Worm (Caenorhabditis elegans): Measurements from ENCODE around the gene F29G6.1.

F29G6.1 gene

DNA sequence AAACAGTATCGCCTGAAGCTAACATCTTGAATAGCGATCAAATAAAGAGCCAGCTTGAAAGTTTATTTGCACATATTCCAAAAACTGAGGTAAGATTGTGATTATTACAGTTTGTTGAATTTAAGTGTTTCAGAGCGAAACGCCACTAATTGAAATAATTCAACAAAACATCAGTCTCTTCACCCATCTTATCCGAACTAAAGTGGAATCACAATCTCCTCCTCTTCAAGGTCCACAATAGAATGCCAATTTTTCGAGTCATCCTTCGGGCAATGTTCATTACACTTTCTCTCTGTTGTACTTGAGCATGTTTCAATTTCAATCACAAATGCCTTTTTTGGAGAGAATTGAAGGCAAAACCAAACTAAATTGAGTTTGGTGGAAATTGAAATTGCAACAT is 18.0 kb upstream of the F29G6.1 start:
- TF ChIP-seq unc-30 (tag; optimal IDR thresholded peaks at IDR 0.05) (no peak), nhr-11 (tag; optimal IDR thresholded peaks at IDR 0.05) (no peak), ets-5 (GFP tag; IDR thresholded peaks at IDR 0.05) (no peak), tbx-2 (tag; optimal IDR thresholded peaks at IDR 0.05) (peak; percentile 8), mdl-1 (tag; optimal IDR thresholded peaks at IDR 0.05) (no peak), ztf-11 (tag; optimal IDR thresholded peaks at IDR 0.05) (no peak)

DNA sequence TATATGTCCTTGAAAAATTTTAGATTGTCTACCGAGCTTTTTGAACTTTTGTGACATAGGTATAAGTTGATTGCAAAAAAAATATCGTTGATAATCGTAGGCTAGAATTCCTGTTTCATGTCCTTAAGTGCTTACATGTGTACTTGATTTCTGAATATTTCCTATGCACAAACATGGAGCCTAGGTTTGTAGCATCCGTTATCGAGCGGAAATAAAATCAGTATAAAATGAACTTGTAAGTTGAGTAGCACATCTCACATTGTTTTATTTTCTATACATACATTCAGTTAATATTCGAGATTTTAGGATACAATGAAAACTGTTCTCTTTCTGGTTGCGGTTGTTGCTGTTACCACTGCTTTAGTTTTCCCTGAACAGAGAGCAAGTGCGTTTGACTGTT is 14.6 kb upstream of the F29G6.1 start, which contains the start of gene spp-9:
spp-9 (plus strand) TSS at position 301 of the 400 bp plus-strand sequence.
- TF ChIP-seq sox-4 (tag; optimal IDR thresholded peaks at IDR 0.05) (no peak), egl-13 (tag; optimal IDR thresholded peaks at IDR 0.05) (no peak), ztf-4 (tag; optimal IDR thresholded peaks at IDR 0.05) (no peak), unc-30 (tag; optimal IDR thresholded peaks at IDR 0.05) (no peak), fkh-8 (tag; optimal IDR thresholded peaks at IDR 0.05) (no peak)

DNA sequence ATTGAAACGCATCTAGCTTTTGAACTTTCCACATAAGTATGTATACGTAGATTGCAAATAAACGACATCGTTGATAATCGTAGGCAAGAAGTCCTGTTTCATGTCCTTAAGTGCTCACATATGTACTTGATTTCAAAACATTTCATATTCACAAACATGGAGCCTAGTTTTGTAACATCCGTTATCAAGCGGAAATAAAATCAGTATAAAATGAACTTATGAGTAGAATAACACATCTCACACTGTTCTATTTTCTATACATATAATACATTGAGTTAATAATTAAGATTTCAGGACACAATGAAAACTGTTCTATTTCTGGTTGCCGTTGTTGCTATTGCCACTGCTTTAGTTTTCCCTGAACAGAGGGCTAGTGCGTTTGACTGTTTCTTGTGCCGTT is 12.2 kb upstream of the F29G6.1 start, which contains the start of gene spp-21:
spp-21 (plus strand) TSS at position 301 of the 400 bp plus-strand sequence.
- no peak for TF ChIP-seq xbp-1 (tag; optimal IDR thresholded peaks at IDR 0.05)
- no peak for TF ChIP-seq C34B4.2 (tag; optimal IDR thresholded peaks at IDR 0.05)
- no peak for TF ChIP-seq lin-39 (tag; optimal IDR thresholded peaks at IDR 0.05)
- no peak for TF ChIP-seq tlp-1 (tag; optimal IDR thresholded peaks at IDR 0.05)
- TF ChIP-seq fkh-8 (tag; optimal IDR thresholded peaks at IDR 0.05), result no peak
- no peak for TF ChIP-seq unc-86 (tag; optimal IDR thresholded peaks at IDR 0.05)
- no peak for TF ChIP-seq dpl-1 (GFP tag; optimal IDR thresholded peaks at IDR 0.05)
- no peak for TF ChIP-seq sox-4 (tag; optimal IDR thresholded peaks at IDR 0.05)
- no peak for TF ChIP-seq grh-1 (GFP tag; IDR thresholded peaks at IDR 0.05)
- TF ChIP-seq nhr-76 (tag; optimal IDR thresholded peaks at IDR 0.05), result no peak

DNA sequence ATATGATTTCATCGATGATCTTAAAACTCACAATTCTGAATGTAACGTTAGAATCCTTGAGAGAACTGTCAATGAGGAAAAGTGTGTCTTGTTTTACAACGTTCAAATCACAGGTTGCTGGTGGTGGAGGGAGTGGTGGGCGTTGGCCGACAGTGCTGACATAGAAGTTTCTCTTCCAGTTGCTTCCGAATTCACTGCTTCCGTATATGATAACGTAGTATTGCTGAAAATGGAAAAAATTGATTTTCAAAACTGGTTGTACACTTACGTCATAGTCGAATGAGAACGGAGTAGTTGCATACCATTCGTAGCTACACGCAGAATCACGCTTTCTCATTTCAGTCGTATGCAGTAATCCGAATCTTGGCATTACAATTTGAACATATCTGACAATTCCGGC is 10.2 kb upstream of the F29G6.1 start:
- TF ChIP-seq nhr-28 (tag; optimal IDR thresholded peaks at IDR 0.05), result no peak
- no peak for TF ChIP-seq hpl-2 (GFP tag; optimal IDR thresholded peaks at IDR 0.05)
- TF ChIP-seq xbp-1 (tag; optimal IDR thresholded peaks at IDR 0.05), result no peak
- no peak for TF ChIP-seq sox-4 (tag; optimal IDR thresholded peaks at IDR 0.05)
- no peak for TF ChIP-seq unc-130 (tag; optimal IDR thresholded peaks at IDR 0.05)
- no peak for TF ChIP-seq elt-2 (tag; optimal IDR thresholded peaks at IDR 0.05)
- no peak for TF ChIP-seq ces-1 (GFP tag; optimal IDR thresholded peaks at IDR 0.05)
- no peak for TF ChIP-seq mab-9 (GFP tag; IDR thresholded peaks at IDR 0.05)
- TF ChIP-seq unc-86 (tag; optimal IDR thresholded peaks at IDR 0.05), result no peak
- TF ChIP-seq skn-1 (tag; optimal IDR thresholded peaks at IDR 0.05), result no peak
- TF ChIP-seq dpl-1 (GFP tag; optimal IDR thresholded peaks at IDR 0.05), result no peak
- TF ChIP-seq C04F5.9 (tag; optimal IDR thresholded peaks at IDR 0.05), result no peak
- no peak for TF ChIP-seq ama-1 (optimal IDR thresholded peaks at IDR 0.05)
- no peak for TF ChIP-seq snpc-4 (tag; optimal IDR thresholded peaks at IDR 0.05)
- TF ChIP-seq dsc-1 (tag; optimal IDR thresholded peaks at IDR 0.05), result no peak

DNA sequence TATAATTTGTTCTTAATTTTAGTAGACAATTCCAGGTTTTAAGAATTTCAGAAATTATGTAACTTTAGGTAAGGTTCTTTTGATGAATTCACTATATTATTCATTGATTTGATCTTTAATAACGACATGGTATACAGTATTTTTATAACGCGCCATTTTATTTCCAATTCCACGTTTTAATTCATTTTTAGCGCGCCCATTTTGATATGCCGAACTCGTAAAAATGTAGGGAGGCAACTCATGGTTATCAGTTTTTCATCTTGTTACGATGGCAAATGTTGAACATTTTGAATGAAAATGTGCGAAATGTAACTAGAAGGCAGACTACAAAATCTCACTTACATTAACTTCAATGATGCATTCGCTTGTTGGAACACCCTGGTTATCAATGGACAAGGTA is 3.2 kb upstream of the F29G6.1 start:
- TF ChIP-seq rnt-1 (tag; optimal IDR thresholded peaks at IDR 0.05) (no peak), elt-2 (tag; optimal IDR thresholded peaks at IDR 0.05) (peak; percentile 23)

DNA sequence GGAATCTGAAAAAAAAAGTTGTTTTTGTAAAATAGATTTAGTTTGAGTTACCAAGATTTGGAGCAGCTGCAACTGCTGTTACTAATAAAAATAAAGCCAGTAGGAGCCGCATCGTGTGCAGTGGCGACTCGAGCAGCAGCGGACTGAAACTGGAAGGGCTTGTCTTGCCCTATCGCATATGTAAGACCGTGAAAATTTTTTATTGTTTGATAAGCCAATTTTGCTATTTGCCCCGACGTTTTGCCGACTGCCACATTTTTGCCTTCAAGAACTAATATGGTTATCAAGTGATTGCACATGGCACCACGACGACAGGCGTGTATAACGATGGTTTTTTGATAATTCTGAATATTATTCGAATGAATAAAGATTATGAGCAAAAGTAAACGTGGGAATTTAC is 2.3 kb upstream of the F29G6.1 start, which contains the start of gene T25C12.3:
T25C12.3 (minus strand) TSS at position 262 of the 400 bp plus-strand sequence.
- no peak for TF ChIP-seq lin-14 (GFP tag; optimal IDR thresholded peaks at IDR 0.05)
- peak; percentile 47 for TF ChIP-seq elt-2 (tag; optimal IDR thresholded peaks at IDR 0.05)
- no peak for TF ChIP-seq nhr-28 (tag; optimal IDR thresholded peaks at IDR 0.05)
- TF ChIP-seq C04F5.9 (tag; optimal IDR thresholded peaks at IDR 0.05), result no peak
- no peak for TF ChIP-seq nhr-84 (tag; optimal IDR thresholded peaks at IDR 0.05)
- TF ChIP-seq alr-1 (tag; optimal IDR thresholded peaks at IDR 0.05; ENCODE audit: borderline replicate concordance), result no peak
- TF ChIP-seq ceh-8 (GFP tag; optimal IDR thresholded peaks at IDR 0.05), result no peak
- TF ChIP-seq irx-1 (tag; optimal IDR thresholded peaks at IDR 0.05), result no peak
- no peak for TF ChIP-seq dpl-1 (GFP tag; optimal IDR thresholded peaks at IDR 0.05)
